Worm (Caenorhabditis elegans) whole organism, L4/young adult: ENCODE data around the gene F19B6.3.

ENCODE experiments used
- dao-5 ChIP-seq: sonication (generic microtip); optimal IDR thresholded peaks from 2 replicates; lab custom pipeline; 2016; ENCODE audit warnings: missing genotype, missing genetic modification characterization, moderate library complexity, missing compliant biosample characterization
- him-1 ChIP-seq: sonication (generic microtip); optimal IDR thresholded peaks from 2 replicates; lab custom pipeline; 2016; ENCODE audit warnings: missing genotype, missing genetic modification reagents, missing genetic modification characterization, missing compliant biosample characterization

DNA sequence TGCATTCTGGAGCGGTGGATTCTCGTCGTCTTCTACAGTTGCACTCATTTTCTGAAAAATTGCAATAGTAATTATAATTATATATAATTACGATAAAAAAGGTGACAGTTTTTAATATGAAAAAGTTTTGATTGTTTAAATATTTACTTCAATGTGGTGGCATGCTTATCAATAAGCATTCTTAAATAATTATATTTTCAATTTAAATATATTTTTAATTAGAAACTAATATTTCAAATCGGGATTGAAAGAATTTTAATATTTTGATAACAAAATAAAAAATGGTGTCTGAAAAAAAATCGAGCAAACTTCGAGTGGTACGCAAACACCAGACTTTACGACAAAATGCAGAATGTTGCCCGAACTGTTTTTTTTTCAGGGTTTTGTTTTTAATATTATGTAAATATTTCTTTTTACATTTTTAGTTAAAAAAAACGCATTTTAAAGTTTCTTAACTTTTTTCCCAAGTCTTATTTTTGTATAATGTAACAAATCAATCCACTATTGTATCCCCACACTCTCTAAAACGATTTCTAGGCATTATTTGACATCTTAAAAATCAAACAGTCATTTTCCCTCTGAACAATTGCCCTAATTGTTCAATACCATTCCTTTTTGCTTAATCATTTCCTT, 44.8 kb upstream of the F19B6.3 start, which contains the start of the genes C42C1.12 and C42C1.19:
- TF ChIP-seq him-1, result no peak
- no peak for TF ChIP-seq dao-5 (tag; lab: Kevin White, UChicago)
